Worm (Caenorhabditis elegans) whole organism, midembryonic: Measurements from ENCODE around the gene tif-1A.

ENCODE experiments used
- T22C8.4 ChIP-seq: fragments of 200-800 bp; sonication (Bioruptor generic); IDR thresholded peaks from 2 replicates; pipeline ENCODE4 v1.3.6; 2022; ENCODE audit warnings: missing genetic modification characterization, missing compliant biosample characterization
- cog-1 ChIP-seq: sonication (generic microtip); optimal IDR thresholded peaks from 2 replicates; lab custom pipeline; 2016; ENCODE audit warnings: missing genetic modification characterization, missing compliant biosample characterization
- flt-1 ChIP-seq: fragments of 200-800 bp; sonication (Bioruptor generic); IDR thresholded peaks from 2 replicates; pipeline ENCODE4 v1.3.6; 2022; ENCODE audit warnings: missing genetic modification characterization, missing compliant biosample characterization
- ref-1 ChIP-seq: fragments of 200-800 bp; sonication (Bioruptor generic); conservative IDR thresholded peaks from 2 replicates; pipeline ENCODE4 v1.3.6; 2022; ENCODE audit warnings: missing genetic modification reagents, missing genetic modification characterization, missing compliant biosample characterization
- ztf-23 ChIP-seq: fragments of 200-800 bp; sonication (Bioruptor generic); IDR thresholded peaks from 2 replicates; pipeline ENCODE4 v1.3.6; 2022; ENCODE audit warnings: missing genetic modification reagents, missing genetic modification characterization, missing compliant biosample characterization
- ztf-29 ChIP-seq: fragments of 200-800 bp; sonication (Bioruptor generic); IDR thresholded peaks from 2 replicates; pipeline ENCODE4 v1.3.6; 2022; ENCODE audit warnings: missing genetic modification reagents, missing genetic modification characterization, missing compliant biosample characterization

ce11 chrIII:4021866-4022265 is 18.0 kb upstream of the tif-1A start, which contains the start of gene tftc-5:
- TF ChIP-seq flt-1 (no peak), ztf-29 (no peak), T22C8.4 (GFP tag; lab: Robert Waterston, UW) (no peak), ztf-23 (GFP tag; lab: Robert Waterston, UW) (no peak), ref-1 (no peak), cog-1 (tag; lab: Kevin White, UChicago) (no peak)
